Worm (Caenorhabditis elegans) whole organism, L2 larva: Measurements from ENCODE around the gene rin-1.

Source experiments
- R02D3.7 ChIP-seq: fragments of 150-350 bp; optimal IDR thresholded peaks from 2 replicates; lab custom pipeline; 2014; ENCODE audit warnings: missing biosample characterization, missing genetic modification characterization
- aly-2 ChIP-seq: fragments of 150-350 bp; optimal IDR thresholded peaks from 2 replicates; lab custom pipeline; 2014; ENCODE audit warnings: missing biosample characterization, missing genetic modification characterization
- ama-1 ChIP-seq: fragments of 150-350 bp; optimal IDR thresholded peaks from 2 replicates; lab custom pipeline; 2018; ENCODE audit warnings: inconsistent platforms
- elt-1 ChIP-seq: fragments of 150-350 bp; optimal IDR thresholded peaks from 2 replicates; lab custom pipeline; 2014; ENCODE audit warnings: missing biosample characterization, missing genetic modification characterization
- lin-11 ChIP-seq: fragments of 150-350 bp; sonication (generic microtip); optimal IDR thresholded peaks from 2 replicates; lab custom pipeline; 2014; ENCODE audit warnings: missing biosample characterization, missing genetic modification characterization, inconsistent platforms, mixed read lengths
- lin-39 ChIP-seq: fragments of 150-350 bp; optimal IDR thresholded peaks from 2 replicates; lab custom pipeline; 2014; ENCODE audit warnings: missing biosample characterization, missing genetic modification reagents, missing genetic modification characterization
- mbf-1 ChIP-seq: sonication (generic microtip); optimal IDR thresholded peaks from 2 replicates; lab custom pipeline; 2017; ENCODE audit warnings: missing biosample characterization, missing genetic modification characterization
- nhr-12 ChIP-seq: fragments of 150-350 bp; optimal IDR thresholded peaks from 2 replicates; lab custom pipeline; 2014; ENCODE audit warnings: missing biosample characterization, missing genetic modification characterization
- nhr-77 ChIP-seq: fragments of 150-350 bp; optimal IDR thresholded peaks from 2 replicates; lab custom pipeline; 2014; ENCODE audit warnings: missing biosample characterization, missing genetic modification characterization
- ztf-4 ChIP-seq: fragments of 150-350 bp; optimal IDR thresholded peaks from 2 replicates; lab custom pipeline; 2014; ENCODE audit warnings: missing biosample characterization, missing genetic modification characterization

ce11 chrV:14788462-14788861, 26.9 kb downstream of the rin-1 start:
- TF ChIP-seq aly-2 (tag; lab: Kevin White, UChicago) = no peak
- TF ChIP-seq ama-1 = no peak
- no peak for TF ChIP-seq mbf-1 (tag; lab: Kevin White, UChicago)
- no peak for TF ChIP-seq nhr-77 (tag; lab: Kevin White, UChicago)
- no peak for TF ChIP-seq R02D3.7 (tag; lab: Kevin White, UChicago)
- TF ChIP-seq ztf-4 (tag; lab: Kevin White, UChicago) = no peak
- TF ChIP-seq lin-39 (tag; lab: Kevin White, UChicago) = no peak
- no peak for TF ChIP-seq elt-1 (tag; lab: Kevin White, UChicago)
- TF ChIP-seq lin-11 (tag; lab: Kevin White, UChicago) = no peak
- TF ChIP-seq nhr-12 (tag; lab: Kevin White, UChicago) = no peak
